Fruit fly (Drosophila melanogaster) whole organism, pupa: ENCODE results near the gene alpha-Est7.

ENCODE experiments used
- CG10348 ChIP-seq: fragments of 200-800 bp; sonication (Bioruptor generic); IDR thresholded peaks from 2 replicates; pipeline ENCODE4 v1.3.6; 2022; ENCODE audit warnings: missing biosample characterization, missing genetic modification characterization
- CG12605 ChIP-seq: fragments of 200-800 bp; sonication (Bioruptor generic); IDR thresholded peaks from 2 replicates; pipeline ENCODE4 v1.3.6; 2022; ENCODE audit warnings: missing biosample characterization, missing genetic modification characterization
- CG13204 ChIP-seq: fragments of 200-800 bp; sonication (Bioruptor generic); optimal IDR thresholded peaks from 2 replicates; lab custom pipeline; 2018; ENCODE audit warnings: missing biosample characterization, mild to moderate bottlenecking, missing genetic modification characterization, moderate library complexity
- CG14655 ChIP-seq: fragments of 200-800 bp; sonication (Bioruptor generic); optimal IDR thresholded peaks from 3 replicates; lab custom pipeline; 2017; ENCODE audit warnings: mild to moderate bottlenecking, missing biosample characterization, missing genetic modification reagents, missing genetic modification characterization
- CG15710 ChIP-seq: fragments of 200-800 bp; sonication (Bioruptor generic); optimal IDR thresholded peaks from 2 replicates; lab custom pipeline; 2018; ENCODE audit warnings: missing biosample characterization, mild to moderate bottlenecking, missing genetic modification characterization, moderate library complexity
- CG17806 ChIP-seq: fragments of 200-800 bp; sonication (Bioruptor generic); optimal IDR thresholded peaks from 2 replicates; lab custom pipeline; 2018; ENCODE audit warnings: missing biosample characterization, mild to moderate bottlenecking, missing genetic modification characterization, moderate library complexity
- CG32121 ChIP-seq: fragments of 200-800 bp; sonication (Bioruptor generic); IDR thresholded peaks from 2 replicates; pipeline ENCODE4 v1.3.6; 2022; ENCODE audit warnings: missing biosample characterization, missing genetic modification characterization
- CG34367 ChIP-seq: fragments of 200-800 bp; sonication (Bioruptor generic); optimal IDR thresholded peaks from 2 replicates; lab custom pipeline; 2018; ENCODE audit warnings: missing biosample characterization, mild to moderate bottlenecking, missing genetic modification characterization
- CG4496 ChIP-seq: fragments of 200-800 bp; sonication (Bioruptor generic); IDR thresholded peaks from 3 replicates; pipeline ENCODE4 v1.3.6; 2022; ENCODE audit warnings: missing biosample characterization, missing genetic modification characterization
- CG8159 ChIP-seq: fragments of 200-800 bp; sonication (Bioruptor generic); optimal IDR thresholded peaks from 3 replicates; lab custom pipeline; 2018; ENCODE audit warnings: missing biosample characterization, mild to moderate bottlenecking, missing genetic modification characterization, moderate library complexity
- CG8301 ChIP-seq: fragments of 200-800 bp; sonication (Bioruptor generic); optimal IDR thresholded peaks from 2 replicates; lab custom pipeline; 2018; ENCODE audit warnings: missing biosample characterization, mild to moderate bottlenecking, missing genetic modification characterization
- CG9948 ChIP-seq: fragments of 200-800 bp; sonication (Bioruptor generic); optimal IDR thresholded peaks from 2 replicates; lab custom pipeline; 2018; ENCODE audit warnings: missing biosample characterization, mild to moderate bottlenecking, missing genetic modification characterization, moderate library complexity
- D1 ChIP-seq: fragments of 200-800 bp; sonication (Bioruptor generic); optimal IDR thresholded peaks from 2 replicates; lab custom pipeline; 2018; ENCODE audit warnings: missing biosample characterization, mild to moderate bottlenecking, missing genetic modification characterization, moderate library complexity
- EcR ChIP-seq: fragments of 200-800 bp; sonication (Bioruptor generic); optimal IDR thresholded peaks from 3 replicates; lab custom pipeline; 2019; ENCODE audit warnings: missing biosample characterization, missing genetic modification characterization, mild to moderate bottlenecking, moderate library complexity, missing genetic modification reagents
- Ets98B ChIP-seq: fragments of 200-800 bp; sonication (Bioruptor generic); IDR thresholded peaks from 2 replicates; pipeline ENCODE4 v1.3.6; 2022; ENCODE audit warnings: missing biosample characterization, missing genetic modification characterization
- Pif1A ChIP-seq: fragments of 200-800 bp; sonication (Bioruptor generic); optimal IDR thresholded peaks from 3 replicates; lab custom pipeline; 2016; ENCODE audit warnings: missing biosample characterization, missing genetic modification characterization
- Pif1B ChIP-seq: fragments of 200-800 bp; sonication (Bioruptor generic); optimal IDR thresholded peaks from 3 replicates; lab custom pipeline; 2016; ENCODE audit warnings: missing biosample characterization, missing genetic modification characterization
- Snoo ChIP-seq: fragments of 200-800 bp; sonication (Bioruptor generic); optimal IDR thresholded peaks from 3 replicates; lab custom pipeline; 2017; ENCODE audit warnings: missing biosample characterization, mild to moderate bottlenecking, missing genetic modification characterization, inconsistent platforms
- fd96Ca ChIP-seq: fragments of 200-800 bp; sonication (Bioruptor generic); IDR thresholded peaks from 3 replicates; pipeline ENCODE4 v1.3.6; 2022; ENCODE audit warnings: missing biosample characterization, missing genetic modification characterization
- gl ChIP-seq: fragments of 200-800 bp; sonication (Bioruptor generic); optimal IDR thresholded peaks from 2 replicates; lab custom pipeline; 2018; ENCODE audit warnings: missing biosample characterization, mild to moderate bottlenecking, missing genetic modification characterization
- rn ChIP-seq: fragments of 200-800 bp; sonication (Bioruptor generic); IDR thresholded peaks from 2 replicates; pipeline ENCODE4 v1.3.6; 2022; ENCODE audit warnings: missing biosample characterization, missing genetic modification characterization

alpha-Est7 gene

dm6 chr3R:7491453-7491853, 32.1 kb downstream of the alpha-Est7 start:
- TF ChIP-seq CG13204 (GFP tag; lab: Kevin White, UChicago) (no peak), CG4496 (GFP tag; lab: Robert Waterston, UW) (peak; percentile 63; the same call in 2 of the 3 replicates), CG15710 (tag; lab: Kevin White, UChicago) (no peak), fd96Ca (GFP tag; lab: Robert Waterston, UW) (0 out of 3 replicates have a peak, but pooled peaks have one; percentile 11), CG12605 (GFP tag; lab: Robert Waterston, UW) (peak; percentile 38), CG10348 (GFP tag; lab: Robert Waterston, UW) (no peak), D1 (tag; lab: Kevin White, UChicago) (no peak), CG17806 (tag; lab: Kevin White, UChicago) (no peak), CG14655 (GFP tag; lab: Kevin White, UChicago) (no peak), Ets98B (peak; percentile 66; the same call in 1 of the 2 replicates)

dm6 chr3R:7490884-7491283, 32.7 kb downstream of the alpha-Est7 start:
- peak; percentile 61 for TF ChIP-seq CG17806 (tag; lab: Kevin White, UChicago)
- peak; percentile 63 for TF ChIP-seq CG15710 (tag; lab: Kevin White, UChicago)
- TF ChIP-seq D1 (tag; lab: Kevin White, UChicago) = no peak
- TF ChIP-seq CG8159 (tag; lab: Kevin White, UChicago) = peak; percentile 70
- TF ChIP-seq CG14655 (GFP tag; lab: Kevin White, UChicago) = peak; percentile 85
- TF ChIP-seq CG32121 = peak; percentile 82
- peak; percentile 56 for TF ChIP-seq Pif1B (GFP tag; lab: Kevin White, UChicago)
- TF ChIP-seq Ets98B = peak; percentile 45; the same call in 1 of the 2 replicates
- TF ChIP-seq fd96Ca (GFP tag; lab: Robert Waterston, UW) = no peak
- TF ChIP-seq EcR (GFP tag; lab: Kevin White, UChicago) = no peak
- peak; percentile 79 for TF ChIP-seq CG8301
- TF ChIP-seq Snoo (tag; lab: Kevin White, UChicago) = peak; percentile 64
- peak; percentile 35; the same call in 1 of the 2 replicates for TF ChIP-seq CG12605 (GFP tag; lab: Robert Waterston, UW)
- no peak for TF ChIP-seq CG13204 (GFP tag; lab: Kevin White, UChicago)
- no peak for TF ChIP-seq gl (tag; lab: Kevin White, UChicago)
- peak; percentile 53 for TF ChIP-seq rn (GFP tag; lab: Robert Waterston, UW)
- TF ChIP-seq CG10348 (GFP tag; lab: Robert Waterston, UW) = no peak
- TF ChIP-seq CG34367 (tag; lab: Kevin White, UChicago) = peak; percentile 43
- TF ChIP-seq CG9948 = peak; percentile 70
- TF ChIP-seq CG4496 (GFP tag; lab: Robert Waterston, UW) = peak; percentile 71; the same call in 2 of the 3 replicates
- peak; percentile 70 for TF ChIP-seq Pif1A (GFP tag; lab: Kevin White, UChicago)

dm6 chr3R:7489902-7490301, 33.7 kb downstream of the alpha-Est7 start:
- no peak for TF ChIP-seq CG12605 (GFP tag; lab: Robert Waterston, UW)
- TF ChIP-seq CG8301 = no peak
- TF ChIP-seq fd96Ca (GFP tag; lab: Robert Waterston, UW) = no peak
- no peak for TF ChIP-seq CG15710 (tag; lab: Kevin White, UChicago)
- no peak for TF ChIP-seq D1 (tag; lab: Kevin White, UChicago)
- no peak for TF ChIP-seq CG34367 (tag; lab: Kevin White, UChicago)
- TF ChIP-seq CG32121 = no peak
- no peak for TF ChIP-seq gl (tag; lab: Kevin White, UChicago)
- no peak for TF ChIP-seq Snoo (tag; lab: Kevin White, UChicago)
- TF ChIP-seq Pif1A (GFP tag; lab: Kevin White, UChicago) = no peak
- no peak for TF ChIP-seq CG17806 (tag; lab: Kevin White, UChicago)
- TF ChIP-seq rn (GFP tag; lab: Robert Waterston, UW) = no peak
- no peak for TF ChIP-seq CG14655 (GFP tag; lab: Kevin White, UChicago)
- no peak for TF ChIP-seq Ets98B
- TF ChIP-seq CG10348 (GFP tag; lab: Robert Waterston, UW) = no peak

- TF ChIP-seq CG9948 (no peak), Snoo (tag; lab: Kevin White, UChicago) (no peak), D1 (tag; lab: Kevin White, UChicago) (no peak), Pif1B (GFP tag; lab: Kevin White, UChicago) (no peak), CG15710 (tag; lab: Kevin White, UChicago) (no peak), CG34367 (tag; lab: Kevin White, UChicago) (no peak), CG14655 (GFP tag; lab: Kevin White, UChicago) (no peak), fd96Ca (GFP tag; lab: Robert Waterston, UW) (no peak), CG13204 (GFP tag; lab: Kevin White, UChicago) (no peak), CG10348 (GFP tag; lab: Robert Waterston, UW) (no peak), CG8159 (tag; lab: Kevin White, UChicago) (no peak), CG32121 (no peak), CG17806 (tag; lab: Kevin White, UChicago) (no peak), rn (GFP tag; lab: Robert Waterston, UW) (no peak), gl (tag; lab: Kevin White, UChicago) (no peak), Ets98B (no peak), Pif1A (GFP tag; lab: Kevin White, UChicago) (no peak), CG12605 (GFP tag; lab: Robert Waterston, UW) (no peak)
Observed at dm6 chr3R:7475708-7476107, 47.8 kb downstream of the alpha-Est7 start.

dm6 chr3R:7474616-7475120, 48.9 kb downstream of the alpha-Est7 start:
- peak; percentile 31 for TF ChIP-seq CG17806 (tag; lab: Kevin White, UChicago)
- TF ChIP-seq CG8301 = peak; percentile 35
- peak; percentile 71 for TF ChIP-seq gl (tag; lab: Kevin White, UChicago)
- TF ChIP-seq CG32121 = peak; percentile 68; the same call in 1 of the 2 replicates
- TF ChIP-seq D1 (tag; lab: Kevin White, UChicago) = no peak
- peak; percentile 44 for TF ChIP-seq CG8159 (tag; lab: Kevin White, UChicago)
- TF ChIP-seq fd96Ca (GFP tag; lab: Robert Waterston, UW) = peak; percentile 80; the same call in 2 of the 3 replicates
- no peak for TF ChIP-seq rn (GFP tag; lab: Robert Waterston, UW)
- no peak for TF ChIP-seq CG9948
- TF ChIP-seq CG34367 (tag; lab: Kevin White, UChicago) = peak; percentile 26
- peak; percentile 64 for TF ChIP-seq Pif1A (GFP tag; lab: Kevin White, UChicago)
- peak; percentile 73 for TF ChIP-seq CG12605 (GFP tag; lab: Robert Waterston, UW)
- no peak for TF ChIP-seq CG10348 (GFP tag; lab: Robert Waterston, UW)
- TF ChIP-seq EcR (GFP tag; lab: Kevin White, UChicago) = peak; percentile 99
- TF ChIP-seq Ets98B = peak; percentile 79
- TF ChIP-seq CG4496 (GFP tag; lab: Robert Waterston, UW) = peak; percentile 96
- peak; percentile 66 for TF ChIP-seq Snoo (tag; lab: Kevin White, UChicago)
- peak; percentile 53 for TF ChIP-seq Pif1B (GFP tag; lab: Kevin White, UChicago)
- TF ChIP-seq CG15710 (tag; lab: Kevin White, UChicago) = peak; percentile 29
- peak; percentile 73 for TF ChIP-seq CG14655 (GFP tag; lab: Kevin White, UChicago)
- TF ChIP-seq CG13204 (GFP tag; lab: Kevin White, UChicago) = peak; percentile 100
- TF ChIP-seq, all 21 proteins: peak for 17
